Fruit fly (Drosophila melanogaster): ENCODE data around the gene Dph2.

The Dph2 gene

dm6 chr3R:14893791-14894782, at the start of gene Dph2 (continued):
- TF ChIP-seq H2.0 (GFP tag; IDR thresholded peaks at IDR 0.05) (peak; percentile 80), Doc3 (GFP tag; IDR thresholded peaks at IDR 0.05; ENCODE audit: partially characterized antibody) (no peak), al (GFP tag; IDR thresholded peaks at IDR 0.05) (peak; percentile 74), row (GFP tag; IDR thresholded peaks at IDR 0.05) (peak; percentile 91), CG14050 (GFP tag; IDR thresholded peaks at IDR 0.05) (peak; percentile 31; the same call in 1 of the 3 replicates), CG34422 (GFP tag; IDR thresholded peaks at IDR 0.05) (peak; percentile 73), chif (GFP tag; optimal IDR thresholded peaks at IDR 0.05) (peak in 1 of 2 experiments; percentile 48), Ravus (GFP tag; IDR thresholded peaks at IDR 0.05) (peak; percentile 44), her (GFP tag; optimal IDR thresholded peaks at IDR 0.05) (no peak), tna (GFP tag; IDR thresholded peaks at IDR 0.05; ENCODE audit: partially characterized antibody) (no peak), caup (GFP tag; optimal IDR thresholded peaks at IDR 0.05; ENCODE audit: severe bottlenecking) (peak; percentile 32), CG12219 (GFP tag; optimal IDR thresholded peaks at IDR 0.05) (no peak), cg (GFP tag; optimal IDR thresholded peaks at IDR 0.05) (no peak), Optix (GFP tag; IDR thresholded peaks at IDR 0.05) (no peak), trem (tag; optimal IDR thresholded peaks at IDR 0.05) (peak; percentile 56), lmd (GFP tag; IDR thresholded peaks at IDR 0.05) (peak; percentile 80), CG8388 (GFP tag; optimal IDR thresholded peaks at IDR 0.05) (peak; percentile 78), CG8290 (GFP tag; optimal IDR thresholded peaks at IDR 0.05) (no peak), CG8290 (tag; optimal IDR thresholded peaks at IDR 0.05) (peak in 1 of 2 experiments; percentile 69), CG8359 (GFP tag; optimal IDR thresholded peaks at IDR 0.05; ENCODE audit: borderline replicate concordance) (no peak), Adf1 (GFP tag; IDR thresholded peaks at IDR 0.05) (no peak), Blimp-1 (GFP tag; optimal IDR thresholded peaks at IDR 0.05) (peak; percentile 78), CG6654 (GFP tag; optimal IDR thresholded peaks at IDR 0.05) (no peak), CG15696 (tag; optimal IDR thresholded peaks at IDR 0.05) (peak; percentile 70), Rfx (GFP tag; IDR thresholded peaks at IDR 0.05) (peak; percentile 86), aop (GFP tag; IDR thresholded peaks at IDR 0.05) (0 out of 2 replicates have a peak, but pooled peaks have one; percentile 19), Scr (GFP tag; IDR thresholded peaks at IDR 0.05; ENCODE audit: partially characterized antibody) (peak; percentile 35), dmrt99B (tag; optimal IDR thresholded peaks at IDR 0.05) (peak; percentile 81), CG30431 (GFP tag; optimal IDR thresholded peaks at IDR 0.05) (no peak), unpg (GFP tag; optimal IDR thresholded peaks at IDR 0.05) (peak; percentile 82), lola (GFP tag; optimal IDR thresholded peaks at IDR 0.05) (peak in 1 of 3 experiments; percentile 73), Myb (GFP tag; optimal IDR thresholded peaks at IDR 0.05) (peak; percentile 95), CG10979 (tag; optimal IDR thresholded peaks at IDR 0.05) (peak; percentile 76), bsh (GFP tag; optimal IDR thresholded peaks at IDR 0.05) (peak in 1 of 2 experiments; percentile 77), tup (GFP tag; optimal IDR thresholded peaks at IDR 0.05) (no peak), wdn (GFP tag; IDR thresholded peaks at IDR 0.05) (peak; percentile 73), Dref (GFP tag; IDR thresholded peaks at IDR 0.05) (peak; percentile 32; the same call in 1 of the 2 replicates), CG7357 (GFP tag; IDR thresholded peaks at IDR 0.05) (peak; percentile 37; the same call in 1 of the 3 replicates), CG4617 (GFP tag; optimal IDR thresholded peaks at IDR 0.05; ENCODE audit: borderline replicate concordance) (peak; percentile 69), Ets65A (GFP tag) (peak; percentile 91), CG17829 (tag; optimal IDR thresholded peaks at IDR 0.05) (peak; percentile 86), CG18619 (GFP tag; optimal IDR thresholded peaks at IDR 0.05) (peak; percentile 56), CG3407 (GFP tag; optimal IDR thresholded peaks at IDR 0.05) (no peak), CG12104 (GFP tag; optimal IDR thresholded peaks at IDR 0.05) (peak; percentile 66), CG9876 (GFP tag; optimal IDR thresholded peaks at IDR 0.05) (peak; percentile 39), Trl (optimal IDR thresholded peaks at IDR 0.05) (no peak), Trl (GFP tag; optimal IDR thresholded peaks at IDR 0.05) (peak; percentile 20), Dbx (GFP tag; IDR thresholded peaks at IDR 0.05) (peak; percentile 81)

All from whole organism, embryonic.